Fruit fly (Drosophila melanogaster) whole organism, prepupa: ENCODE measurements around the gene CG46462.

ENCODE experiments used
- Blimp-1 ChIP-seq: fragments of 200-800 bp; sonication (Bioruptor generic); optimal IDR thresholded peaks from 3 replicates; lab custom pipeline; 2017; ENCODE audit warnings: missing biosample characterization, missing genetic modification characterization, mild to moderate bottlenecking, moderate library complexity, missing genetic modification reagents
- CG10669 ChIP-seq: fragments of 200-800 bp; sonication (Bioruptor generic); optimal IDR thresholded peaks from 3 replicates; lab custom pipeline; 2018; ENCODE audit warnings: missing biosample characterization, mild to moderate bottlenecking, missing genetic modification characterization, moderate library complexity
- CG11294 ChIP-seq: fragments of 200-800 bp; sonication (Bioruptor generic); IDR thresholded peaks from 2 replicates; pipeline ENCODE4 v1.3.6; 2022; ENCODE audit warnings: missing biosample characterization, missing genetic modification characterization
- CG11902 ChIP-seq: fragments of 200-800 bp; sonication (Bioruptor generic); optimal IDR thresholded peaks from 3 replicates; lab custom pipeline; 2016; ENCODE audit warnings: missing biosample characterization, missing genetic modification characterization
- CG15336 ChIP-seq: fragments of 200-800 bp; sonication (Bioruptor generic); IDR thresholded peaks from 2 replicates; pipeline ENCODE4 v1.3.6; 2022; ENCODE audit warnings: missing biosample characterization, missing genetic modification characterization
- CG1621 ChIP-seq: fragments of 200-800 bp; sonication (Bioruptor generic); optimal IDR thresholded peaks from 3 replicates; lab custom pipeline; 2018; ENCODE audit warnings: missing biosample characterization, mild to moderate bottlenecking, missing genetic modification characterization
- CG16779 ChIP-seq: fragments of 200-800 bp; sonication (Bioruptor generic); optimal IDR thresholded peaks from 3 replicates; lab custom pipeline; 2017; ENCODE audit warnings: missing biosample characterization, mild to moderate bottlenecking, missing genetic modification characterization
- CG3032 ChIP-seq: fragments of 200-800 bp; optimal IDR thresholded peaks from 2 replicates; lab custom pipeline; 2019; ENCODE audit warnings: missing biosample characterization, mild to moderate bottlenecking, missing genetic modification characterization, moderate library complexity
- CG31627 ChIP-seq: fragments of 200-800 bp; sonication (Bioruptor generic); optimal IDR thresholded peaks from 3 replicates; lab custom pipeline; 2016; ENCODE audit warnings: missing biosample characterization, missing genetic modification characterization
- CG32006 ChIP-seq: fragments of 200-800 bp; sonication (Bioruptor generic); optimal IDR thresholded peaks from 3 replicates; lab custom pipeline; 2017; ENCODE audit warnings: missing biosample characterization, mild to moderate bottlenecking, missing genetic modification characterization
- CG3919 ChIP-seq: fragments of 200-800 bp; sonication (Bioruptor generic); optimal IDR thresholded peaks from 3 replicates; lab custom pipeline; 2016; ENCODE audit warnings: missing biosample characterization, missing genetic modification characterization
- CG6276 ChIP-seq: fragments of 200-800 bp; sonication (Bioruptor generic); optimal IDR thresholded peaks from 2 replicates; lab custom pipeline; 2017; ENCODE audit warnings: missing biosample characterization, mild to moderate bottlenecking, missing genetic modification characterization
- CG6792 ChIP-seq: fragments of 200-800 bp; sonication (Bioruptor generic); optimal IDR thresholded peaks from 3 replicates; lab custom pipeline; 2016; ENCODE audit warnings: missing biosample characterization, missing genetic modification characterization
- CG6854 ChIP-seq: fragments of 200-800 bp; sonication (Bioruptor generic); optimal IDR thresholded peaks from 2 replicates; lab custom pipeline; 2017; ENCODE audit warnings: missing biosample characterization, mild to moderate bottlenecking, missing genetic modification characterization
- CG7368 ChIP-seq: fragments of 200-800 bp; sonication (Bioruptor generic); optimal IDR thresholded peaks from 3 replicates; lab custom pipeline; 2016; ENCODE audit warnings: missing biosample characterization, missing genetic modification characterization
- CG8119 ChIP-seq: fragments of 200-800 bp; sonication (Bioruptor generic); IDR thresholded peaks from 3 replicates; pipeline ENCODE4 v1.3.6; 2022; ENCODE audit warnings: missing biosample characterization, missing genetic modification characterization
- CG8632 ChIP-seq: fragments of 200-800 bp; sonication (Bioruptor generic); optimal IDR thresholded peaks from 3 replicates; lab custom pipeline; 2016; ENCODE audit warnings: missing biosample characterization, missing genetic modification characterization
- CG9139 ChIP-seq: fragments of 200-800 bp; sonication (Bioruptor generic); optimal IDR thresholded peaks from 3 replicates; lab custom pipeline; 2017; ENCODE audit warnings: missing biosample characterization, mild to moderate bottlenecking, missing genetic modification characterization
- Eip78C ChIP-seq: fragments of 200-800 bp; sonication (Bioruptor generic); peaks from one replicate; lab custom pipeline; 2016; ENCODE audit warnings: missing biosample characterization, missing genetic modification characterization
- Eip93F ChIP-seq: fragments of 200-800 bp; sonication (Bioruptor generic); optimal IDR thresholded peaks from 2 replicates; lab custom pipeline; 2016; ENCODE audit warnings: missing biosample characterization, mild to moderate bottlenecking, missing genetic modification characterization
- Ets96B ChIP-seq: fragments of 200-800 bp; optimal IDR thresholded peaks from 2 replicates; lab custom pipeline; 2019; ENCODE audit warnings: missing biosample characterization, mild to moderate bottlenecking, missing genetic modification characterization, moderate library complexity
- Hr39 ChIP-seq: fragments of 200-800 bp; sonication (Bioruptor generic); optimal IDR thresholded peaks from 2 replicates; lab custom pipeline; 2016; ENCODE audit warnings: missing biosample characterization, missing genetic modification characterization
- OdsH ChIP-seq: fragments of 200-800 bp; sonication (Bioruptor generic); optimal IDR thresholded peaks from 3 replicates; lab custom pipeline; 2016; ENCODE audit warnings: missing biosample characterization, missing genetic modification characterization
- Sox102F ChIP-seq: fragments of 200-800 bp; sonication (Bioruptor generic); optimal IDR thresholded peaks from 2 replicates; lab custom pipeline; 2016; ENCODE audit warnings: missing biosample characterization, mild to moderate bottlenecking, missing genetic modification characterization
- Sox14 ChIP-seq: fragments of 200-800 bp; sonication (Bioruptor generic); optimal IDR thresholded peaks from 3 replicates; lab custom pipeline; 2016; ENCODE audit warnings: missing biosample characterization, missing genetic modification characterization
- achi ChIP-seq: fragments of 200-800 bp; sonication (Bioruptor generic); optimal IDR thresholded peaks from 3 replicates; lab custom pipeline; 2016; ENCODE audit warnings: missing biosample characterization, missing genetic modification characterization
- acj6 ChIP-seq: fragments of 200-800 bp; sonication (Bioruptor generic); optimal IDR thresholded peaks from 3 replicates; lab custom pipeline; 2016; ENCODE audit warnings: missing biosample characterization, missing genetic modification characterization
- dac ChIP-seq: fragments of 200-800 bp; sonication (Bioruptor generic); optimal IDR thresholded peaks from 2 replicates; lab custom pipeline; 2017; ENCODE audit warnings: missing biosample characterization, mild to moderate bottlenecking, missing genetic modification characterization
- dsx ChIP-seq: fragments of 200-800 bp; optimal IDR thresholded peaks from 3 replicates; lab custom pipeline; 2019; ENCODE audit warnings: missing biosample characterization, mild to moderate bottlenecking, missing genetic modification characterization, moderate library complexity; ENCODE audit not compliant: poor library complexity, severe bottlenecking
- eg ChIP-seq: fragments of 200-800 bp; sonication (Bioruptor generic); IDR thresholded peaks from 3 replicates; pipeline ENCODE4 v1.3.6; 2022; ENCODE audit warnings: missing biosample characterization, missing genetic modification characterization
- fd85E ChIP-seq: fragments of 200-800 bp; sonication (Bioruptor generic); optimal IDR thresholded peaks from 3 replicates; lab custom pipeline; 2016; ENCODE audit warnings: missing biosample characterization, missing genetic modification characterization
- fkh ChIP-seq: fragments of 200-800 bp; sonication (Bioruptor generic); optimal IDR thresholded peaks from 3 replicates; lab custom pipeline; 2017; ENCODE audit warnings: missing biosample characterization, mild to moderate bottlenecking, missing genetic modification characterization, moderate library complexity
- salr ChIP-seq, 2 experiments: fragments of 200-800 bp; sonication (Bioruptor generic); optimal IDR thresholded peaks; 3 replicates each; lab custom pipeline; 2016 to 2018; ENCODE audit warnings: missing biosample characterization in 2 of 2, missing genetic modification characterization in 2 of 2, mild to moderate bottlenecking in 1 of 2
- ss ChIP-seq, 2 experiments: fragments of 200-800 bp; sonication (Bioruptor generic); optimal IDR thresholded peaks; 2 replicates in 1 of 2; 3 replicates in 1 of 2; lab custom pipeline; 2017 to 2018; ENCODE audit warnings: mild to moderate bottlenecking in 2 of 2, missing biosample characterization in 2 of 2, missing genetic modification characterization in 2 of 2, moderate library complexity in 1 of 2
- svp ChIP-seq: fragments of 200-800 bp; sonication (Bioruptor generic); peaks from one replicate; lab custom pipeline; 2016; ENCODE audit warnings: missing biosample characterization, missing genetic modification characterization
- topi ChIP-seq: fragments of 200-800 bp; sonication (Bioruptor generic); optimal IDR thresholded peaks from 3 replicates; lab custom pipeline; 2016; ENCODE audit warnings: missing biosample characterization, missing genetic modification characterization
- vri ChIP-seq: fragments of 200-800 bp; sonication (Bioruptor generic); optimal IDR thresholded peaks from 3 replicates; lab custom pipeline; 2016; ENCODE audit warnings: missing biosample characterization, mild to moderate bottlenecking, missing genetic modification characterization

The CG46462 gene

DNA sequence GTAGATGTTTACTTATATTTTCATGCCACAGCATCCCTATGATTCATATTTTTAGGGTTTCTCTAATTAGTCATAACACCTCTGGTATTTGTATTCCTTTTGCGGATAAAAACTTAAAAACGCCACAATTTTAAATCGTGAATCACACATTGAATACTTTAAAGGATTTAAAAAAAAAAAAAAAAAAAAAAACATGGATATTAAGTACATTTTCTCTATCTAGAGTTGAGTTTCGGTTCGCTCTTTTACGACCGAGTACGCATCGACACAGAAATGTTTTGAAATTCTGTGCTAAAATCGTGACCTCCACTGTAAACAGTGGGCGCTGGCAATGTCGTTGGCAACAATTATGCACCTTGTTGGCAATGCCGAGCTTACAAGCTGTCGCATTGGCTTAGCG is 26.1 kb upstream of the CG46462 start (continued):
- peak; percentile 23 for TF ChIP-seq CG10669
- no peak for TF ChIP-seq Eip93F
- TF ChIP-seq CG8119 = peak; percentile 62
- peak; percentile 53 for TF ChIP-seq Sox14 (GFP tag; lab: Kevin White, UChicago)
- TF ChIP-seq CG11294 (GFP tag; lab: Robert Waterston, UW) = 0 out of 2 replicates have a peak, but pooled peaks have one; percentile 32
- no peak for TF ChIP-seq CG3032 (tag; lab: Kevin White, UChicago)
- TF ChIP-seq achi (GFP tag; lab: Kevin White, UChicago) = peak; percentile 59
- no peak for TF ChIP-seq vri (GFP tag; lab: Kevin White, UChicago)
- no peak for TF ChIP-seq CG16779 (tag; lab: Kevin White, UChicago)
- TF ChIP-seq fkh = no peak
- TF ChIP-seq OdsH = peak; percentile 66
- TF ChIP-seq CG3919 (GFP tag; lab: Kevin White, UChicago) = peak; percentile 44
- peak; percentile 34 for TF ChIP-seq CG8632 (GFP tag; lab: Kevin White, UChicago)
- TF ChIP-seq CG1621 (tag; lab: Kevin White, UChicago) = no peak
- TF ChIP-seq Eip78C = peak; percentile 86
- TF ChIP-seq, all 60 proteins: peak for 31

dm6 chr3L:19906148-19906752 is 25.2 kb upstream of the CG46462 start:
- no peak for TF ChIP-seq Sox102F (GFP tag; lab: Kevin White, UChicago)
- TF ChIP-seq Eip78C = peak; percentile 59
- no peak for TF ChIP-seq CG8632 (GFP tag; lab: Kevin White, UChicago)
- peak; percentile 6 for TF ChIP-seq CG32006 (GFP tag; lab: Kevin White, UChicago)
- TF ChIP-seq eg (GFP tag; lab: Robert Waterston, UW) = 0 out of 3 replicates have a peak, but pooled peaks have one; percentile 13
- no peak for TF ChIP-seq CG1621 (tag; lab: Kevin White, UChicago)
- no peak for TF ChIP-seq CG7368
- no peak for TF ChIP-seq Eip93F

DNA sequence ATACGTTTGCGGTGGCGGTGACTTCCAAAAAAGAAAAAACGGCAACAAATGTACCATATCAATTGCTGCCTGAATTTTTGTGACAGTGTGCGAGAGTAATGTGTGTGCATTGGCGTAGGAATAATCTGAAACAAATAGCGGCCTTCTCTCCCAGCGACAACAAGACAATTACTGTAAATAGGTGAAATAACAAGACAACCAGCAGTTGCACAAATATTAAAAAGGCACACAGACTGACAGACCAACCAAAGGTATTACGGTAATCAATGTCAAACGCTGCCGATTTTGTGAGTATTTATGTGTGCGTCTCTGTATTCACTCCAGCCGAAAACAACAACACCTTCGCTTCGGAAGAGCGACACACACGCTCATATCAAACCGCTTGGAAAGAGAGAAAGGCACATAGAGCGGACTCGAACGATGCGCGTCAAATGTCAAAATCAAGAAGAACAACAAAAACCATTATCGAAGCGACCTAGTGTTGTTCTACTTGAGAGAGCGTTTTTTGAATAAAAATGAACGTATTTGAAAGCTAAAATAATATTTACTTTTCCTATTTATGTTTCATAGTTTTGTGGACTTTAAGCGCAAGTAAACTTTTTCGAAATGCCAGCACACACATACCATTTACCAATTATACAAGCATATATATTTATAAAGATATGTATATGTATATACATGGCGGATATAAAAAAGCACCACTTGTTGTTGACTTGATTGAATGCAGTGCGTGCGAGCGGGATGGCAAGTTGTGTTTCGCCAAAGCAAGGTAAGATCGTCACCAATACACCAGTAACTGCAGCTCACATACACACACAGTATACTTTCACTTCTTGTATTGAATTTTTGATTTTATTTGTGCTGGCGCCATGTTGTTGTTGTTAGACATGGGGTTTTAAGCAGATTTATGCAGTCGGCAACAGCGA is 24.4 kb upstream of the CG46462 start:
- peak; percentile 38 for TF ChIP-seq Eip93F
- peak in 1 of 2 experiments; percentile 17 for TF ChIP-seq salr (GFP tag; optimal IDR thresholded peaks at IDR 0.05; lab: Kevin White, UChicago)
- peak; percentile 96 for TF ChIP-seq fkh
- no peak for TF ChIP-seq CG31627 (GFP tag; lab: Kevin White, UChicago)
- TF ChIP-seq dsx (GFP tag; lab: Kevin White, UChicago) = peak; percentile 57
- no peak for TF ChIP-seq dac
- TF ChIP-seq CG15336 (GFP tag; lab: Robert Waterston, UW) = no peak
- TF ChIP-seq CG3919 (GFP tag; lab: Kevin White, UChicago) = peak; percentile 23
- no peak for TF ChIP-seq ss (GFP tag; optimal IDR thresholded peaks at IDR 0.05; lab: Kevin White, UChicago)
- TF ChIP-seq CG32006 (GFP tag; lab: Kevin White, UChicago) = no peak
- no peak for TF ChIP-seq Ets96B (tag; lab: Kevin White, UChicago)
- TF ChIP-seq Hr39 (GFP tag; lab: Kevin White, UChicago) = no peak
- peak; percentile 34 for TF ChIP-seq acj6 (GFP tag; lab: Kevin White, UChicago)
- TF ChIP-seq Sox102F (GFP tag; lab: Kevin White, UChicago) = peak; percentile 10
- peak; percentile 78 for TF ChIP-seq svp (GFP tag; lab: Kevin White, UChicago)
- peak; percentile 96 for TF ChIP-seq Blimp-1 (GFP tag; lab: Kevin White, UChicago)
- TF ChIP-seq Eip78C = peak; percentile 78
- TF ChIP-seq fd85E (GFP tag; lab: Kevin White, UChicago) = no peak
- peak; percentile 89 for TF ChIP-seq vri (GFP tag; lab: Kevin White, UChicago)
- no peak for TF ChIP-seq CG9139 (GFP tag; lab: Kevin White, UChicago)

- no peak for TF ChIP-seq CG6276 (GFP tag; lab: Kevin White, UChicago)
- TF ChIP-seq vri (GFP tag; lab: Kevin White, UChicago) = no peak
- TF ChIP-seq CG15336 (GFP tag; lab: Robert Waterston, UW) = 0 out of 2 replicates have a peak, but pooled peaks have one; percentile 12
- no peak for TF ChIP-seq CG3032 (tag; lab: Kevin White, UChicago)
- TF ChIP-seq eg (GFP tag; lab: Robert Waterston, UW) = 0 out of 3 replicates have a peak, but pooled peaks have one; percentile 10
- TF ChIP-seq CG11902 = no peak
- TF ChIP-seq CG6854 (GFP tag; lab: Kevin White, UChicago) = no peak
- TF ChIP-seq Hr39 (GFP tag; lab: Kevin White, UChicago) = no peak
- TF ChIP-seq ss (GFP tag; optimal IDR thresholded peaks at IDR 0.05; lab: Kevin White, UChicago) = no peak
- peak; percentile 5 for TF ChIP-seq topi (GFP tag; lab: Kevin White, UChicago)
- no peak for TF ChIP-seq CG8632 (GFP tag; lab: Kevin White, UChicago)
- no peak for TF ChIP-seq OdsH
- TF ChIP-seq CG6792 (GFP tag; lab: Kevin White, UChicago) = peak; percentile 20
- peak; percentile 5 for TF ChIP-seq acj6 (GFP tag; lab: Kevin White, UChicago)
- no peak for TF ChIP-seq dsx (GFP tag; lab: Kevin White, UChicago)
- peak; percentile 49 for TF ChIP-seq CG32006 (GFP tag; lab: Kevin White, UChicago)
These were observed 23.8 kb upstream of the CG46462 start for dm6 chr3L:19907706-19908070.
